Fruit fly (Drosophila melanogaster) whole organism, wandering third instar larva: Measurements from ENCODE around the gene Nmd3.
A peak's percentile ranks its signal among the peaks of the same experiment; 100 is the strongest.

ENCODE experiments used
- Abd-B ChIP-seq: fragments of >200 bp; optimal IDR thresholded peaks from 2 replicates; lab custom pipeline; 2017; ENCODE audit warnings: missing biosample characterization, missing genetic modification characterization
- CG32264 ChIP-seq: fragments of 200-800 bp; sonication (Bioruptor generic); optimal IDR thresholded peaks from 2 replicates; lab custom pipeline; 2016; ENCODE audit warnings: missing biosample characterization, missing genetic modification characterization
- CG9705 ChIP-seq: fragments of 200-800 bp; sonication (Bioruptor generic); optimal IDR thresholded peaks from 2 replicates; lab custom pipeline; 2018; ENCODE audit warnings: missing biosample characterization, mild to moderate bottlenecking, missing genetic modification characterization
- CrebA ChIP-seq: fragments of 200-800 bp; sonication (Bioruptor generic); optimal IDR thresholded peaks from 2 replicates; lab custom pipeline; 2016; ENCODE audit warnings: missing biosample characterization, mild to moderate bottlenecking, missing genetic modification characterization, borderline replicate concordance
- Dfd ChIP-seq: fragments of >200 bp; optimal IDR thresholded peaks from 2 replicates; lab custom pipeline; 2017; ENCODE audit warnings: missing biosample characterization, missing genetic modification characterization
- Dif ChIP-seq: fragments of 200-275, 200-300 bp; sonication (Bioruptor generic); optimal IDR thresholded peaks from 2 replicates; lab custom pipeline; 2018; ENCODE audit warnings: missing biosample characterization, missing genetic modification characterization; ENCODE audit not compliant: partially characterized antibody
- GATAd ChIP-seq: sonication (Bioruptor generic); optimal IDR thresholded peaks from 2 replicates; lab custom pipeline; 2016; ENCODE audit warnings: missing biosample characterization, missing genetic modification characterization
- HLH106 ChIP-seq: fragments of 200-800 bp; optimal IDR thresholded peaks from 3 replicates; lab custom pipeline; 2019; ENCODE audit warnings: missing biosample characterization, mild to moderate bottlenecking, missing genetic modification characterization, moderate library complexity
- Hnf4 ChIP-seq: fragments of 200-800 bp; sonication (Bioruptor generic); optimal IDR thresholded peaks from 2 replicates; lab custom pipeline; 2016; ENCODE audit warnings: missing biosample characterization, mild to moderate bottlenecking, missing genetic modification characterization
- Hr78 ChIP-seq: fragments of >200 bp; optimal IDR thresholded peaks from 2 replicates; lab custom pipeline; 2017; ENCODE audit warnings: missing biosample characterization, missing genetic modification characterization
- Hr83 ChIP-seq: fragments of 200-300 bp; sonication (Bioruptor generic); optimal IDR thresholded peaks from 2 replicates; lab custom pipeline; 2016; ENCODE audit warnings: missing biosample characterization, mild to moderate bottlenecking, missing genetic modification characterization, moderate library complexity; ENCODE audit not compliant: poor library complexity, severe bottlenecking
- Jra ChIP-seq: sonication (Bioruptor generic); optimal IDR thresholded peaks from 2 replicates; lab custom pipeline; 2016; ENCODE audit warnings: missing biosample characterization, missing genetic modification characterization
- Mio ChIP-seq: sonication (Bioruptor generic); optimal IDR thresholded peaks from 2 replicates; lab custom pipeline; 2016; ENCODE audit warnings: missing biosample characterization, missing genetic modification characterization
- Myc ChIP-seq: fragments of >200 bp; optimal IDR thresholded peaks from 2 replicates; lab custom pipeline; 2017
- N ChIP-seq: fragments of >200 bp; optimal IDR thresholded peaks from 2 replicates; lab custom pipeline; 2018; ENCODE audit warnings: missing biosample characterization, missing external identifiers, missing genetic modification characterization
- OdsH ChIP-seq: fragments of 200-800 bp; sonication (Bioruptor generic); optimal IDR thresholded peaks from 2 replicates; lab custom pipeline; 2016; ENCODE audit warnings: missing biosample characterization, mild to moderate bottlenecking, missing genetic modification characterization
- Rel ChIP-seq, 2 experiments: fragments of 200-800 bp; sonication (Bioruptor generic) in 1 of 2; optimal IDR thresholded peaks; 2 replicates in 1 of 2; 3 replicates in 1 of 2; lab custom pipeline; 2016 to 2019; ENCODE audit warnings: mild to moderate bottlenecking in 2 of 2, missing biosample characterization in 2 of 2, missing genetic modification characterization in 2 of 2, moderate library complexity in 1 of 2
- Sp1 ChIP-seq: fragments of 200-800 bp; sonication (Bioruptor generic); optimal IDR thresholded peaks from 3 replicates; lab custom pipeline; 2019; ENCODE audit warnings: missing biosample characterization, mild to moderate bottlenecking, missing genetic modification characterization, moderate library complexity
- Vsx2 ChIP-seq: fragments of 200-300, 225-300 bp; sonication (Bioruptor generic); optimal IDR thresholded peaks from 2 replicates; lab custom pipeline; 2018; ENCODE audit warnings: missing biosample characterization, missing genetic modification characterization; ENCODE audit not compliant: partially characterized antibody
- br ChIP-seq: fragments of 200-800 bp; sonication (Bioruptor generic); optimal IDR thresholded peaks from 2 replicates; lab custom pipeline; 2016; ENCODE audit warnings: missing biosample characterization, missing genetic modification characterization
- brk ChIP-seq: fragments of 200-800 bp; sonication (Bioruptor generic); optimal IDR thresholded peaks from 2 replicates; lab custom pipeline; 2016; ENCODE audit warnings: missing biosample characterization, mild to moderate bottlenecking, missing genetic modification characterization
- dl ChIP-seq, 2 experiments: fragments of 175-275, 200-275 bp in 1 of 2; fragments of 200-275 bp in 1 of 2; sonication (Bioruptor generic); optimal IDR thresholded peaks; lab custom pipeline; 2018; ENCODE audit warnings: mild to moderate bottlenecking in 2 of 2, missing biosample characterization in 2 of 2, missing genetic modification characterization in 2 of 2, moderate library complexity in 2 of 2; ENCODE audit not compliant: partially characterized antibody in 2 of 2, insufficient read depth in 1 of 2
- dmrt93B ChIP-seq: fragments of 200-800 bp; sonication (Bioruptor generic); optimal IDR thresholded peaks from 2 replicates; lab custom pipeline; 2018; ENCODE audit warnings: missing biosample characterization, mild to moderate bottlenecking, missing genetic modification characterization
- dsf ChIP-seq: sonication (Bioruptor generic); optimal IDR thresholded peaks from 2 replicates; lab custom pipeline; 2016; ENCODE audit warnings: missing biosample characterization, missing genetic modification characterization, borderline replicate concordance
- ey ChIP-seq: fragments of 200-800 bp; sonication (Bioruptor generic); optimal IDR thresholded peaks from 2 replicates; lab custom pipeline; 2016; ENCODE audit warnings: missing biosample characterization, missing genetic modification characterization
- foxo ChIP-seq, 2 experiments: fragments of 200-800 bp; sonication (Bioruptor generic); optimal IDR thresholded peaks; 2 replicates in 1 of 2; 3 replicates in 1 of 2; lab custom pipeline; 2016 to 2017; ENCODE audit warnings: missing biosample characterization in 2 of 2, missing genetic modification characterization in 2 of 2
- fru ChIP-seq: fragments of 200-800 bp; sonication (Bioruptor generic); optimal IDR thresholded peaks from 3 replicates; lab custom pipeline; 2016; ENCODE audit warnings: missing biosample characterization, mild to moderate bottlenecking, missing genetic modification characterization
- h ChIP-seq: fragments of 200-800 bp; sonication (Bioruptor generic); optimal IDR thresholded peaks from 3 replicates; lab custom pipeline; 2016; ENCODE audit warnings: missing biosample characterization, mild to moderate bottlenecking, missing genetic modification characterization
- jim ChIP-seq: fragments of 175-275, 200-325 bp; sonication (Bioruptor generic); optimal IDR thresholded peaks from 2 replicates; lab custom pipeline; 2016; ENCODE audit warnings: missing biosample characterization, mild to moderate bottlenecking, missing genetic modification characterization
- lola ChIP-seq: fragments of >200 bp; optimal IDR thresholded peaks from 2 replicates; lab custom pipeline; 2017; ENCODE audit warnings: missing biosample characterization, missing genetic modification characterization
- pan ChIP-seq: fragments of >200 bp; optimal IDR thresholded peaks from 2 replicates; lab custom pipeline; 2017
- psq ChIP-seq: fragments of 200-800 bp; sonication (Bioruptor generic); optimal IDR thresholded peaks from 3 replicates; lab custom pipeline; 2017; ENCODE audit warnings: missing biosample characterization, mild to moderate bottlenecking, missing genetic modification characterization, moderate library complexity
- rgr ChIP-seq: fragments of 200-800 bp; sonication (Bioruptor generic); optimal IDR thresholded peaks from 3 replicates; lab custom pipeline; 2016; ENCODE audit warnings: missing biosample characterization, mild to moderate bottlenecking, missing genetic modification characterization
- sage ChIP-seq: fragments of 200-800 bp; sonication (Bioruptor generic); optimal IDR thresholded peaks from 2 replicates; lab custom pipeline; 2016; ENCODE audit warnings: missing biosample characterization, mild to moderate bottlenecking, missing genetic modification characterization
- sv ChIP-seq: fragments of 200-800 bp; sonication (Bioruptor generic); optimal IDR thresholded peaks from 3 replicates; lab custom pipeline; 2016; ENCODE audit warnings: missing biosample characterization, missing genetic modification characterization
- tai ChIP-seq: sonication (Bioruptor generic); optimal IDR thresholded peaks from 2 replicates; lab custom pipeline; 2016; ENCODE audit warnings: missing biosample characterization, missing genetic modification characterization
- usp ChIP-seq: fragments of >200 bp; optimal IDR thresholded peaks from 2 replicates; lab custom pipeline; 2017; ENCODE audit warnings: missing biosample characterization, missing genetic modification characterization
- woc ChIP-seq: sonication (Bioruptor generic); optimal IDR thresholded peaks from 2 replicates; lab custom pipeline; 2016; ENCODE audit warnings: missing biosample characterization, mild to moderate bottlenecking, missing genetic modification characterization

Nmd3 gene

dm6 chrX:2138342-2138416, 46.3 kb downstream of the Nmd3 start, which contains the start of gene ph-p:
Gene ph-p, minus strand, starts transcription at chrX:2138371.
- TF ChIP-seq woc (no peak), fru (no peak), ey (no peak), Dfd (GFP tag; lab: Kevin White, UChicago) (no peak), tai (no peak), Abd-B (no peak), GATAd (GFP tag; lab: Kevin White, UChicago) (no peak), CrebA (no peak), Hr78 (no peak), OdsH (no peak), N (GFP tag; lab: Kevin White, UChicago) (no peak), Jra (no peak), HLH106 (tag; lab: Kevin White, UChicago) (no peak), Myc (lab: Kevin White, UChicago) (no peak), sage (no peak), dl (GFP tag; optimal IDR thresholded peaks at IDR 0.05; lab: Kevin White, UChicago; ENCODE audit: insufficient read depth in 1 of 2, partially characterized antibody in 2 of 2) (no peak), foxo (GFP tag; optimal IDR thresholded peaks at IDR 0.05; lab: Kevin White, UChicago) (no peak), Dif (no peak)

dm6 chrX:2137587-2138341, 46.7 kb downstream of the Nmd3 start:
- TF ChIP-seq fru (peak; percentile 97), pan (lab: Kevin White, UChicago) (no peak), brk (GFP tag; lab: Kevin White, UChicago) (peak; percentile 97), Dfd (GFP tag; lab: Kevin White, UChicago) (peak; percentile 92), h (GFP tag; lab: Kevin White, UChicago) (peak; percentile 99), Myc (lab: Kevin White, UChicago) (no peak), sage (peak; percentile 98), CG32264 (GFP tag; lab: Kevin White, UChicago) (peak; percentile 86), rgr (GFP tag; lab: Kevin White, UChicago) (peak; percentile 99), HLH106 (tag; lab: Kevin White, UChicago) (peak; percentile 99), psq (GFP tag; lab: Kevin White, UChicago) (peak; percentile 96), CG9705 (peak; percentile 99), woc (peak; percentile 89), foxo (GFP tag; optimal IDR thresholded peaks at IDR 0.05; lab: Kevin White, UChicago) (peak in 1 of 2 experiments; percentile 98), tai (peak; percentile 90), sv (GFP tag; lab: Kevin White, UChicago) (peak; percentile 96), usp (GFP tag; lab: Kevin White, UChicago) (no peak), Vsx2 (GFP tag; lab: Kevin White, UChicago) (peak; percentile 79), br (GFP tag; lab: Kevin White, UChicago) (peak; percentile 95), jim (GFP tag; lab: Kevin White, UChicago) (peak; percentile 96), dsf (GFP tag; lab: Kevin White, UChicago) (peak; percentile 88), Abd-B (no peak), Rel (GFP tag; optimal IDR thresholded peaks at IDR 0.05; lab: Kevin White, UChicago) (peak; percentile 98), Rel (tag; optimal IDR thresholded peaks at IDR 0.05; lab: Kevin White, UChicago) (peak; percentile 93), CrebA (no peak), Hr83 (GFP tag; lab: Kevin White, UChicago) (peak; percentile 59), Hnf4 (peak; percentile 96), OdsH (peak; percentile 98), dl (GFP tag; optimal IDR thresholded peaks at IDR 0.05; lab: Kevin White, UChicago; ENCODE audit: insufficient read depth in 1 of 2, partially characterized antibody in 2 of 2) (peak; percentile 54 to 57), Sp1 (GFP tag; lab: Kevin White, UChicago) (peak; percentile 99), ey (peak; percentile 97), Mio (GFP tag; lab: Kevin White, UChicago) (peak; percentile 82), lola (no peak), Jra (peak; percentile 92), Hr78 (no peak), Dif (peak; percentile 73), N (GFP tag; lab: Kevin White, UChicago) (no peak), dmrt93B (GFP tag; lab: Kevin White, UChicago) (peak; percentile 98), GATAd (GFP tag; lab: Kevin White, UChicago) (peak; percentile 88)
